Worm (Caenorhabditis elegans): ENCODE data around the gene F57B9.8.
A peak's percentile ranks its signal among the peaks of the same experiment; 100 is the strongest.

F57B9.8 gene

ce11 chrIII:6891560-6891959 is 43.6 kb downstream of the F57B9.8 start, which contains the start of gene K04C2.5:
TSS of gene K04C2.5 (minus strand) at chrIII:6891660.
- TF ChIP-seq unc-3 (GFP tag; conservative IDR thresholded peaks at IDR 0.05) (no peak), unc-3 (tag; optimal IDR thresholded peaks at IDR 0.05) (no peak), ztf-16 (tag; optimal IDR thresholded peaks at IDR 0.05) (no peak), gmeb-2 (tag; optimal IDR thresholded peaks at IDR 0.05) (no peak), elt-4 (tag; optimal IDR thresholded peaks at IDR 0.05) (no peak), C08G9.2 (tag; optimal IDR thresholded peaks at IDR 0.05) (no peak), sox-4 (tag; optimal IDR thresholded peaks at IDR 0.05) (no peak), syd-9 (tag; optimal IDR thresholded peaks at IDR 0.05) (no peak), unc-42 (tag; optimal IDR thresholded peaks at IDR 0.05) (no peak), tbx-2 (tag; optimal IDR thresholded peaks at IDR 0.05) (no peak), fkh-6 (tag; optimal IDR thresholded peaks at IDR 0.05) (no peak), rnt-1 (tag; optimal IDR thresholded peaks at IDR 0.05) (no peak)

DNA sequence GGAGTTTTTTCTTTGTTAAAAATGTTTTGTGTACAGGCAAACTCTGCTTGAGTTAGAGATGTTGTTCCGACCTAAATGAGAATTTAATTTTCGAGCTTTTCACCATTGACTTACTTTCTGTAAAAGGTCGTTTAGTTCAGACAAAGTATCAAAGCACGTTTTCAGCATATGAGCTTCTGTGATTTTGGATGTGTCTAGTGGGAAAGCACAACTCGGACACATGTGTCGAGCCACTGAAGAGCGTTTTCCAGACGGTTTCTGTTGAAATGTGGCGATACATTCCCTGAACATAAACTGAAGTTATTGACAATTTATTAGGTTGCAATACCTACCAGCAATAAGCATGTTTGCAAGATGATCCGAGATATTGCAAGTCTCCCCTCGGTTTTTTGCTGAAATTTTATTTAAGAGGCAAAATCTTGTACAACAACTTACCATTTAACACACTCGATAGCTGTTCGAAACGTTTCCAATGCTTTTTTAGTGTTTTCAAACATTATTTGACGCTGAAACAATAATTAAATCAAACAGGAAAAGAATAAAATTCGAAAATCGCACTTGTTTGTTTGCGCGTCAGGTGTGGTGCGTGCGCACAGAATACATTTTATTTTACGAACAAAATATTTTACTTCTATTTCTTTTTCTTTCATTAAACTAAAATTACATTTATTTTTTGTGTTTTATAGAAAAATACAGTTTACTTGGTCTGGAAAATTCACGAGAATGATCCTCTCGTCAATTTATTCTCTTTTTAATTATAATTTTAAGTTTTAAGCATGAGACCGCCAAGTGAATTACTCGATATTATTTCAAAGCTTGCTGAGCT is 45.9 kb downstream of the F57B9.8 start, which contains the start of the genes brd-1 and K04C2.2:
Gene brd-1, minus strand, starts transcription at position 506 of the 826 bp plus-strand sequence.
Gene K04C2.2, plus strand, starts transcription at position 776 of the 826 bp plus-strand sequence.
- TF ChIP-seq F13H6.1 (tag; optimal IDR thresholded peaks at IDR 0.05) (no peak), ceh-31 (tag; optimal IDR thresholded peaks at IDR 0.05) (no peak), nfya-1 (tag; optimal IDR thresholded peaks at IDR 0.05) (no peak), syd-9 (tag; optimal IDR thresholded peaks at IDR 0.05) (no peak), pag-3 (tag; optimal IDR thresholded peaks at IDR 0.05; ENCODE audit: borderline replicate concordance) (no peak)

- peak; percentile 17 for TF ChIP-seq ref-2 (tag; optimal IDR thresholded peaks at IDR 0.05)
- peak; percentile 12 for TF ChIP-seq dve-1 (tag; optimal IDR thresholded peaks at IDR 0.05)
- TF ChIP-seq K02D7.2 (tag; optimal IDR thresholded peaks at IDR 0.05), result no peak
Observed at ce11 chrIII:6888497-6888896, 46.6 kb downstream of the F57B9.8 start.

DNA sequence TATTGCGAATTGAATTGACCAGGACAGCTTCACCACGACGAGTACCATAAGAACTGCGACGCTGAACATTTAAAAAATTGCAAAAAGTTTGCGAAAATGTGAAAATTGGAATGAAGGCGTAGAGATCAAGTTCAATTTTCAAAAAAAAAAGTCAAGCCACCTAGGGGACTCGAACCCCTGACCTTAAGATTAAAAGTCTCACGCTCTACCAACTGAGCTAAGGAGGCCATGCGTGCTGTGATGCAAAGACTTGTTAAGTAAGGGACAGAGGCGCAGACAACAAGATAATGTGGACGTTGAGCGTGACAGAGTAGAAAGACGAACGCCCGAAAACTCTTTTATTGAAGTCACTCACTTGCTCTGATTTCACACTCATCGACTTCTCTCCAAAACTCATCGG is 47.5 kb downstream of the F57B9.8 start:
- TF ChIP-seq ttx-3 (tag; optimal IDR thresholded peaks at IDR 0.05) (peak; percentile 58), K09A11.1 (tag; optimal IDR thresholded peaks at IDR 0.05; ENCODE audit: insufficient read depth) (peak; percentile 54), ets-4 (tag; optimal IDR thresholded peaks at IDR 0.05) (no peak), unc-42 (tag; optimal IDR thresholded peaks at IDR 0.05) (peak; percentile 74), tbx-7 (tag; optimal IDR thresholded peaks at IDR 0.05) (no peak), madf-2 (tag; optimal IDR thresholded peaks at IDR 0.05) (peak; percentile 75), pax-1 (tag; optimal IDR thresholded peaks at IDR 0.05) (no peak), unc-3 (GFP tag; conservative IDR thresholded peaks at IDR 0.05) (peak; percentile 52; the same call in 1 of the 2 replicates), unc-3 (tag; optimal IDR thresholded peaks at IDR 0.05) (peak; percentile 44), fax-1 (tag; optimal IDR thresholded peaks at IDR 0.05) (peak; percentile 55), sox-2 (GFP tag; IDR thresholded peaks at IDR 0.05) (peak; percentile 66), syd-9 (tag; optimal IDR thresholded peaks at IDR 0.05) (peak; percentile 63), hlh-15 (tag; optimal IDR thresholded peaks at IDR 0.05) (no peak), npax-4 (tag; optimal IDR thresholded peaks at IDR 0.05) (peak; percentile 56), dve-1 (tag; optimal IDR thresholded peaks at IDR 0.05) (peak; percentile 47), ceh-31 (tag; optimal IDR thresholded peaks at IDR 0.05) (peak; percentile 55), mec-3 (tag; optimal IDR thresholded peaks at IDR 0.05; ENCODE audit: borderline replicate concordance) (no peak), Y22D7AL.16 (tag; optimal IDR thresholded peaks at IDR 0.05) (peak; percentile 54), eyg-1 (tag; optimal IDR thresholded peaks at IDR 0.05) (peak; percentile 50), ceh-34 (tag; optimal IDR thresholded peaks at IDR 0.05) (peak; percentile 55), ceh-45 (GFP tag; IDR thresholded peaks at IDR 0.05) (peak; percentile 70), pat-9 (tag; optimal IDR thresholded peaks at IDR 0.05) (peak; percentile 69), pha-4 (tag; optimal IDR thresholded peaks at IDR 0.05) (no peak), hlh-6 (tag; optimal IDR thresholded peaks at IDR 0.05) (peak; percentile 78), T23F11.4 (GFP tag; optimal IDR thresholded peaks at IDR 0.05) (peak; percentile 58), F13H6.1 (tag; optimal IDR thresholded peaks at IDR 0.05) (peak; percentile 33), nhr-232 (tag; optimal IDR thresholded peaks at IDR 0.05) (peak; percentile 79), pqm-1 (tag; optimal IDR thresholded peaks at IDR 0.05) (no peak), sox-4 (tag; optimal IDR thresholded peaks at IDR 0.05) (peak; percentile 76), dmd-4 (tag; optimal IDR thresholded peaks at IDR 0.05; ENCODE audit: borderline replicate concordance) (peak; percentile 57), ceh-14 (tag; optimal IDR thresholded peaks at IDR 0.05) (peak; percentile 47), ceh-2 (tag; optimal IDR thresholded peaks at IDR 0.05) (peak; percentile 27), rnt-1 (tag; optimal IDR thresholded peaks at IDR 0.05) (peak; percentile 67), hlh-8 (tag; optimal IDR thresholded peaks at IDR 0.05) (peak; percentile 53), fkh-6 (tag; optimal IDR thresholded peaks at IDR 0.05) (peak; percentile 41)
